Fruit fly (Drosophila melanogaster) whole organism, embryonic: ENCODE data around the gene CG4218.

Experiments
- Antp ChIP-seq: fragments of 200-800 bp; sonication (Bioruptor generic); optimal IDR thresholded peaks from 3 replicates; lab custom pipeline; 2016; ENCODE audit warnings: missing biosample characterization, missing genetic modification characterization
- Bteb2 ChIP-seq: fragments of 200-800 bp; sonication (Bioruptor generic); optimal IDR thresholded peaks from 2 replicates; lab custom pipeline; 2016; ENCODE audit warnings: missing biosample characterization, missing genetic modification characterization
- CG10959 ChIP-seq: fragments of 200-800 bp; sonication (Bioruptor generic); IDR thresholded peaks from 2 replicates; pipeline ENCODE4 v1.3.6; 2022; ENCODE audit warnings: missing biosample characterization, missing genetic modification characterization
- CG12071 ChIP-seq: fragments of 200-800 bp; sonication (Bioruptor generic); optimal IDR thresholded peaks from 3 replicates; lab custom pipeline; 2018; ENCODE audit warnings: missing biosample characterization, mild to moderate bottlenecking, missing genetic modification characterization
- CG14014 ChIP-seq: fragments of 200-800 bp; sonication (Bioruptor generic); IDR thresholded peaks from 2 replicates; pipeline ENCODE4 v1.3.6; 2022; ENCODE audit warnings: missing biosample characterization, missing genetic modification characterization
- CG17385 ChIP-seq: fragments of 200-800 bp; sonication (Bioruptor generic); optimal IDR thresholded peaks from 3 replicates; lab custom pipeline; 2018; ENCODE audit warnings: missing biosample characterization, mild to moderate bottlenecking, missing genetic modification characterization
- CG1792 ChIP-seq: fragments of 200-800 bp; sonication (Bioruptor generic); optimal IDR thresholded peaks from 2 replicates; lab custom pipeline; 2016; ENCODE audit warnings: missing biosample characterization, missing genetic modification characterization
- CG3407 ChIP-seq: fragments of 200-800 bp; sonication (Bioruptor generic); optimal IDR thresholded peaks from 2 replicates; lab custom pipeline; 2018; ENCODE audit warnings: missing biosample characterization, mild to moderate bottlenecking, missing genetic modification characterization
- CG4360 ChIP-seq: fragments of 200-800 bp; sonication (Bioruptor generic); IDR thresholded peaks from 2 replicates; pipeline ENCODE4 v1.3.6; 2022; ENCODE audit warnings: missing biosample characterization, missing genetic modification characterization
- Hey ChIP-seq: fragments of 200-800 bp; sonication (Bioruptor generic); optimal IDR thresholded peaks from 3 replicates; lab custom pipeline; 2018; ENCODE audit warnings: missing biosample characterization, mild to moderate bottlenecking, missing genetic modification characterization
- Hr3 ChIP-seq: fragments of 200-800 bp; sonication (Bioruptor generic); optimal IDR thresholded peaks from 3 replicates; lab custom pipeline; 2016; ENCODE audit warnings: missing biosample characterization, missing genetic modification characterization
- Med ChIP-seq: fragments of 200-800 bp; sonication (Bioruptor generic); peaks from one replicate; lab custom pipeline; 2016; ENCODE audit warnings: missing biosample characterization, missing genetic modification characterization, mild to moderate bottlenecking, inconsistent platforms, moderate library complexity
- Nf-YB ChIP-seq: fragments of 200-800 bp; sonication (Bioruptor generic); optimal IDR thresholded peaks from 3 replicates; lab custom pipeline; 2019; ENCODE audit warnings: missing biosample characterization, mild to moderate bottlenecking, missing genetic modification characterization, moderate library complexity
- Sry-δ ChIP-seq: fragments of 200-800 bp; sonication (Bioruptor generic); optimal IDR thresholded peaks from 2 replicates; lab custom pipeline; 2016; ENCODE audit warnings: missing biosample characterization, missing genetic modification characterization
- ac ChIP-seq: fragments of 200-800 bp; sonication (Bioruptor generic); optimal IDR thresholded peaks from 3 replicates; lab custom pipeline; 2017; ENCODE audit warnings: missing biosample characterization, mild to moderate bottlenecking, missing genetic modification characterization
- amos ChIP-seq: fragments of 200-800 bp; sonication (Bioruptor generic); IDR thresholded peaks from 2 replicates; pipeline ENCODE4 v1.3.6; 2022; ENCODE audit warnings: missing biosample characterization, missing genetic modification characterization; ENCODE audit not compliant: partially characterized antibody
- chinmo ChIP-seq: fragments of 200-800 bp; sonication (Bioruptor generic); IDR thresholded peaks from 4 replicates; pipeline ENCODE4 v1.3.6; 2022; ENCODE audit warnings: missing biosample characterization, missing genetic modification characterization; ENCODE audit not compliant: partially characterized antibody
- ci ChIP-seq: fragments of 200-800 bp; sonication (Bioruptor generic); IDR thresholded peaks from 3 replicates; pipeline ENCODE4 v1.3.6; 2022; ENCODE audit warnings: missing biosample characterization, missing genetic modification characterization
- crol ChIP-seq: fragments of 200-800 bp; sonication (Bioruptor generic); IDR thresholded peaks from 2 replicates; pipeline ENCODE4 v1.3.6; 2022; ENCODE audit warnings: missing biosample characterization, missing genetic modification characterization
- eve ChIP-seq, 2 experiments: fragments of >200 bp; optimal IDR thresholded peaks; 2 replicates each; lab custom pipeline; 2017; ENCODE audit warnings: missing biosample characterization in 2 of 2, missing genetic modification characterization in 2 of 2
- exex ChIP-seq: fragments of 200-800 bp; sonication (Bioruptor generic); optimal IDR thresholded peaks from 4 replicates; lab custom pipeline; 2018; ENCODE audit warnings: missing biosample characterization, mild to moderate bottlenecking, missing genetic modification characterization, moderate library complexity
- fd96Cb ChIP-seq: fragments of 200-800 bp; sonication (Bioruptor generic); optimal IDR thresholded peaks from 2 replicates; lab custom pipeline; 2018; ENCODE audit warnings: missing biosample characterization, mild to moderate bottlenecking, missing genetic modification characterization, moderate library complexity
- grn ChIP-seq: fragments of 200-800 bp; sonication (Bioruptor generic); optimal IDR thresholded peaks from 3 replicates; lab custom pipeline; 2017; ENCODE audit warnings: missing biosample characterization, missing genetic modification characterization
- ken ChIP-seq: fragments of 200-800 bp; sonication (Bioruptor generic); IDR thresholded peaks from 3 replicates; pipeline ENCODE4 v1.3.6; 2022; ENCODE audit warnings: missing biosample characterization, missing genetic modification characterization
- knrl ChIP-seq: fragments of 200-800 bp; sonication (Bioruptor generic); IDR thresholded peaks from 3 replicates; pipeline ENCODE4 v1.3.6; 2022; ENCODE audit warnings: missing biosample characterization, missing genetic modification characterization; ENCODE audit not compliant: partially characterized antibody
- lov ChIP-seq, 2 experiments: fragments of 200-800 bp in 1 of 2; fragments of >200 bp in 1 of 2; sonication (Bioruptor generic) in 1 of 2; IDR thresholded peaks in 1 of 2; optimal IDR thresholded peaks in 1 of 2; 2 replicates in 1 of 2; 3 replicates in 1 of 2; pipeline versions ENCODE4 v1.3.6 to Lab custom; 2017 to 2022; ENCODE audit warnings: missing biosample characterization in 1 of 2, missing genetic modification characterization in 1 of 2
- nau ChIP-seq: fragments of 200-800 bp; sonication (Bioruptor generic); optimal IDR thresholded peaks from 3 replicates; lab custom pipeline; 2017; ENCODE audit warnings: missing biosample characterization, mild to moderate bottlenecking, missing genetic modification characterization, missing genetic modification reagents
- salm ChIP-seq: fragments of 200-800 bp; sonication (Bioruptor generic); optimal IDR thresholded peaks from 2 replicates; lab custom pipeline; 2018; ENCODE audit warnings: missing biosample characterization, mild to moderate bottlenecking, missing genetic modification characterization
- sd ChIP-seq: fragments of 200-800 bp; sonication (Bioruptor generic); optimal IDR thresholded peaks from 3 replicates; lab custom pipeline; 2018; ENCODE audit warnings: missing biosample characterization, mild to moderate bottlenecking, missing genetic modification characterization, moderate library complexity
- slbo ChIP-seq: fragments of 200-800 bp; sonication (Bioruptor generic); IDR thresholded peaks from 2 replicates; pipeline ENCODE4 v1.3.6; 2022; ENCODE audit warnings: missing biosample characterization, missing genetic modification characterization
- sr ChIP-seq: fragments of 200-800 bp; sonication (Bioruptor generic); IDR thresholded peaks from 3 replicates; pipeline ENCODE4 v1.3.6; 2022; ENCODE audit warnings: missing biosample characterization, missing genetic modification characterization
- sug ChIP-seq: fragments of 200-800 bp; optimal IDR thresholded peaks from 2 replicates; lab custom pipeline; 2019; ENCODE audit warnings: missing biosample characterization, mild to moderate bottlenecking, missing genetic modification characterization, moderate library complexity
- vnd ChIP-seq: fragments of 200-800 bp; sonication (Bioruptor generic); IDR thresholded peaks from 3 replicates; pipeline ENCODE4 v1.3.6; 2022; ENCODE audit warnings: missing biosample characterization, missing genetic modification characterization; ENCODE audit not compliant: partially characterized antibody

CG4218 gene

dm6 chr2L:14533419-14534253, 15.3 kb downstream of the CG4218 start (continued):
- TF ChIP-seq Nf-YB (GFP tag; lab: Kevin White, UChicago) = no peak

DNA sequence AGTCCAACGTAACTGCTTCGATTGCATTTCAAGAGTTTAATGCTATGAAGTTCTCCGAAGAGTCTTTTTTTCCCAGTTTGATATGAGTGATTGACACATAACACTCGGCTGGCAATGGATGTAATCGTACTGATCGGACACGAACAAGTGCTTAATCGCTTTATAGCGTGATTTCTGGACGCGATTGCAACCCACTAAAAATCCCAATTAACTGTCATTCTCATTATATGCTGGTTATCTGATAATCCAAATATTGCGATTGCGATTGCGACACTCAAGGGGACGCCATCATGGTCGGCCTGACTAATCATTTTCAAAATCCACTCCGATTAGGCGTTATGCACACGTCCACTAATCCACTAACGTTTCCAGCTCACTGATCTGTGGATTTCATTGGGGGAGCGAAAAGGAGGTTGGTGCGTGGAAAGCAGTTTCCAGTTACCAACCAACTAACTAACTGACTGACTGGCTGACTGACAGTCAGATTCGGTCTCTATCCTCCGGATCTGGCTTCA, 16.0 kb downstream of the CG4218 start:
- TF ChIP-seq CG4360 (0 out of 2 replicates have a peak, but pooled peaks have one; percentile 20), Hey (peak; percentile 97), eve (GFP tag; optimal IDR thresholded peaks at IDR 0.05; lab: Kevin White, UChicago) (peak in 1 of 2 experiments; percentile 33), nau (no peak), CG14014 (0 out of 2 replicates have a peak, but pooled peaks have one; percentile 10), ac (GFP tag; lab: Kevin White, UChicago) (no peak), Sry-δ (GFP tag; lab: Kevin White, UChicago) (no peak), chinmo (GFP tag; lab: Robert Waterston, UW) (0 out of 4 replicates have a peak, but pooled peaks have one; percentile 19), exex (tag; lab: Kevin White, UChicago) (peak; percentile 93), ken (GFP tag; lab: Robert Waterston, UW) (0 out of 3 replicates have a peak, but pooled peaks have one; percentile 10), knrl (GFP tag; lab: Robert Waterston, UW) (no peak), CG1792 (GFP tag; lab: Kevin White, UChicago) (no peak), CG12071 (GFP tag; lab: Kevin White, UChicago) (no peak), vnd (0 out of 3 replicates have a peak, but pooled peaks have one; percentile 42), CG10959 (GFP tag; lab: Robert Waterston, UW) (no peak), Hr3 (no peak), CG3407 (GFP tag; lab: Kevin White, UChicago) (no peak), grn (GFP tag; lab: Kevin White, UChicago) (peak; percentile 94), sug (tag; lab: Kevin White, UChicago) (peak; percentile 38)
- TF ChIP-seq, all 482 proteins: peak for 10

DNA sequence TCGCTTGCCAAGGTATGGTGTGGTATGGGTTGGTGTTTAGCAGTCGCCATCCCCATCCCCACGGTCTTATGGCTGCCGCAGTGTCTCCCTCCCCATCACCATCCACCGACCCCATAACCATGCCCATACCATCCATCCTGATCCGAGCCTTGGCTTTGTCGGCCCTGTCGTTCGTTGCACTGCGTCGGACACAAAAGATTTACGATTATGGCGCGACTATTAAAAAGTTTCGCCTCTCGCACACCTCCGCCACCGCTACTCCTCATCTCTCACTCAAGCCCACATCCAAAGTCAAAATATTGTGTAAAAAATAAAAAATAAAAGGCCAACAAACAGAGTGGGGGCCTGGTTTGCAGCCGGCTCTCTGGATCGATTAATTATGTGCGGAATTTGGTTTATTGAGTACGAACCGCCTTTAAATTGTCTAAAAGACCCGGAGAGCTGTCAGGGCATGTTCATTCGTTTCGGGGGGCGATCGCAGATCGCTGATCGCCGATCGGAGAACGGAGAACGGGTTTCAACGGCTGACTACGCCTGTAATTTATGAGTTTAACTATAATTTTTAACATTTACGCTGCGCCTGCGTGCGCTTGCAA, 17.5 kb downstream of the CG4218 start:
- TF ChIP-seq CG17385 (GFP tag; lab: Kevin White, UChicago) = no peak
- TF ChIP-seq salm (tag; lab: Kevin White, UChicago) = no peak
- peak; percentile 74 for TF ChIP-seq sd
- TF ChIP-seq fd96Cb (tag; lab: Kevin White, UChicago) = no peak
- TF ChIP-seq sr = peak; percentile 33; the same call in 1 of the 3 replicates
- no peak for TF ChIP-seq Bteb2 (GFP tag; lab: Kevin White, UChicago)
- 0 out of 2 replicates have a peak, but pooled peaks have one; percentile 5 for TF ChIP-seq slbo (GFP tag; lab: Robert Waterston, UW)
- 0 out of 3 replicates have a peak, but pooled peaks have one; percentile 18 for TF ChIP-seq ci (GFP tag; lab: Robert Waterston, UW)
- TF ChIP-seq Antp (GFP tag; lab: Kevin White, UChicago) = no peak
- no peak for TF ChIP-seq lov (optimal IDR thresholded peaks at IDR 0.05; lab: Kevin White, UChicago)
- TF ChIP-seq lov (GFP tag; IDR thresholded peaks at IDR 0.05; lab: Robert Waterston, UW) = no peak
- TF ChIP-seq crol (GFP tag; lab: Robert Waterston, UW) = 0 out of 2 replicates have a peak, but pooled peaks have one; percentile 14
- TF ChIP-seq Med (GFP tag; lab: Kevin White, UChicago) = peak; percentile 63
- TF ChIP-seq amos = no peak
